Fruit fly (Drosophila melanogaster): ENCODE data around the gene Eip75B.

- TF ChIP-seq Myc (optimal IDR thresholded peaks at IDR 0.05) (no peak), pan (optimal IDR thresholded peaks at IDR 0.05) (no peak), Dif (GFP tag; optimal IDR thresholded peaks at IDR 0.05; ENCODE audit: partially characterized antibody) (no peak), woc (GFP tag; optimal IDR thresholded peaks at IDR 0.05) (no peak), sage (GFP tag; optimal IDR thresholded peaks at IDR 0.05) (no peak), fru (GFP tag; optimal IDR thresholded peaks at IDR 0.05) (no peak), rgr (GFP tag; optimal IDR thresholded peaks at IDR 0.05) (no peak)
Measured at dm6 chr3L:18023622-18024021, 40.9 kb downstream of the Eip75B start.
